Worm (Caenorhabditis elegans): Measurements from ENCODE around the gene far-1.

far-1 gene

DNA sequence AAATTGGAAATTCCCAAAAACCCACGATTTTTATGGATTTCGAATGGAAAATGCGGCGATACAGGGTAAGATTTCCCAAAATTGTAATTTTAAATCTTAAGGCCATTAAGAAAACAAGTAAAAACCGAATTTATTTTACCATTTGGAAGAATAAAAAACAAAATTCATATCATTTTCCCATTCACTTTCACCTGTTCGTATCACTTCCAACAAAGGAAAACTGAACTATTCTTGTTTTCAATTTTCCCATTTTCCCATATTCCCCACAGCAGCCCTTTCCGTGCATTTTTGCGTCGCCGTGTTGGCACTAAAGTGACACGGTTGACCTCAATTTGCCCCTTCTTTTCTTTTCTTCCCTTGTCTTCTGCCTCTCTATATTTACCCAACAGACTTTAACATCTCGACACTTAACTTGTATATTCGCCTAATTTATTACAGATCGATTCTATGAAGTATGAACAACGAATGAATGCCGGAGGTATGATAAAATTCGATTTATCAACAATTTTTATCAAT, 44.9 kb upstream of the far-1 start, which contains the start of gene sec-16A.1 (continued):
- no peak for TF ChIP-seq ama-1 (optimal IDR thresholded peaks at IDR 0.05)

DNA sequence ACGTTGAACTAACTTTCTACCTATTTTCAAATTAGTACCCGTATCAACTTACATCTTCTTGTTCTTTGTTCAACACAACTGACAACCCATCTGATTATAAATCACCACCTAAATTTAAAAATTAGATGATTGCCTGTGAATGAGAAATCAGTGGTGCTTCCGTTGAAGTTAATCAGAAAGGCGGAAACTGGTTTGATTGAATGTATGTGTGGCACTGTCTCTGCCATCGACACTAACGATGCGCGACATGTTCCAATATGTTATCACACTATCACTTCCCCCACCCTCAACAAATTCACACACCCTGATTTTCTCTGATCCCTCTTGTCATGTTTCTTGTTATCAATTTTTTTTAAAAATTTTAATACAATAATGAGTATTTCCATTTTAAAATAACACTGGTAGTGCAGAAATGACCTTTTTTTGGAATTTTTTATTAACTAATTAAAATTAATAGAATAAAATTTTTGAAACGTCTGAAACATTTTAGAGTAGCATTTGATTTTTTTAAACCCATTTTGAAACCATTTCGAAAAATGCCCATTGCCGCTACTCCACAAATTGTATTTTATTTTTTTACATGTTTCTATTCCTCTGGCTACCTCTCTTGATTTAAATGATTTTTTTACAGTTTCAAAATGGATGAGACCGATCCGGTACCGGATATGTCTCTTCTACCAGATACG, 38.1 kb upstream of the far-1 start, which contains the start of gene ced-11:
TSS of gene ced-11 (plus strand) at position 636 of the 686 bp plus-strand sequence.
- peak; percentile 49 for TF ChIP-seq tbx-2 (tag; optimal IDR thresholded peaks at IDR 0.05)
- peak; percentile 66 for TF ChIP-seq grh-1 (GFP tag; IDR thresholded peaks at IDR 0.05)
- TF ChIP-seq lin-35 (GFP tag; optimal IDR thresholded peaks at IDR 0.05): peak in 1 of 2 experiments; percentile 20
- peak; percentile 49 for TF ChIP-seq nhr-85 (tag)
- peak; percentile 90 for TF ChIP-seq pag-3 (tag; optimal IDR thresholded peaks at IDR 0.05; ENCODE audit: borderline replicate concordance, insufficient read depth)
- TF ChIP-seq unc-130 (tag; optimal IDR thresholded peaks at IDR 0.05): peak; percentile 37
- peak; percentile 71 for TF ChIP-seq lin-14 (GFP tag; optimal IDR thresholded peaks at IDR 0.05)
- TF ChIP-seq ceh-8 (GFP tag; optimal IDR thresholded peaks at IDR 0.05): no peak
- TF ChIP-seq jun-1 (tag; optimal IDR thresholded peaks at IDR 0.05): no peak
- TF ChIP-seq nhr-90 (tag; optimal IDR thresholded peaks at IDR 0.05; ENCODE audit: poor library complexity): peak; percentile 5
- TF ChIP-seq rnt-1 (tag; optimal IDR thresholded peaks at IDR 0.05): no peak
- no peak for TF ChIP-seq snpc-4 (tag; optimal IDR thresholded peaks at IDR 0.05)
- TF ChIP-seq blmp-1 (tag; optimal IDR thresholded peaks at IDR 0.05): peak; percentile 23
- peak in 5 of 6 experiments; percentile 25 to 81 (median 66) for TF ChIP-seq elt-3 (tag; optimal IDR thresholded peaks at IDR 0.05)
- no peak for TF ChIP-seq C04F5.9 (tag; optimal IDR thresholded peaks at IDR 0.05)

DNA sequence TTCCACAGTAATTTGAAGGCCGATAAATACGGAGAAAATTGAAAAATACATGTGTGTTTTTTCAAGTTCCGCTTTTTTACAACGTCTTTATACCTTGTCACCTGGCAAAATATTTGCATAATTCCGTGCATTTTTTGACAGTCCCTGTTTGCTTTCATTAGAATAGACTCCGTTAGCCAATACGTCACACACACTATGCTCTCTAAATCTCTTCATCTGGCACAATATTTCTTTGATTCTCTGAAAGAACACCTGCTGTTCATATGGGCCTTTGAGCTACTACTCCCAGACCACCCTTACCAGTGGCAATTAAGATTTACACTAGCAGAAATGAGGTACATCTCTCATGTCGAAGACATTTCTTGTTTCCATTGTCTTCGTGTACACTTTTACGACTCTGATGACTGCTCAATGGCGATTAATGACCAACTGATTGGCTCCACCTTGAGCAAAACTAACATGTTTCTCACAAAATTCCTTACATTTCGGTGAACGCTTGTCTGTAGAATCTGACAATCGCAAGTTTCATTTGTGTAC, 37.4 kb upstream of the far-1 start, which contains the start of gene grl-11:
TSS of gene grl-11 (minus strand) at position 51 of the 537 bp plus-strand sequence.
- TF ChIP-seq lir-3 (tag; optimal IDR thresholded peaks at IDR 0.05; ENCODE audit: poor library complexity) (no peak), rnt-1 (tag; optimal IDR thresholded peaks at IDR 0.05) (peak; percentile 36), fkh-4 (tag; optimal IDR thresholded peaks at IDR 0.05; ENCODE audit: borderline replicate concordance) (no peak), fos-1 (tag; optimal IDR thresholded peaks at IDR 0.05) (no peak), pax-3 (tag; optimal IDR thresholded peaks at IDR 0.05) (no peak), unc-130 (tag; optimal IDR thresholded peaks at IDR 0.05) (no peak)

DNA sequence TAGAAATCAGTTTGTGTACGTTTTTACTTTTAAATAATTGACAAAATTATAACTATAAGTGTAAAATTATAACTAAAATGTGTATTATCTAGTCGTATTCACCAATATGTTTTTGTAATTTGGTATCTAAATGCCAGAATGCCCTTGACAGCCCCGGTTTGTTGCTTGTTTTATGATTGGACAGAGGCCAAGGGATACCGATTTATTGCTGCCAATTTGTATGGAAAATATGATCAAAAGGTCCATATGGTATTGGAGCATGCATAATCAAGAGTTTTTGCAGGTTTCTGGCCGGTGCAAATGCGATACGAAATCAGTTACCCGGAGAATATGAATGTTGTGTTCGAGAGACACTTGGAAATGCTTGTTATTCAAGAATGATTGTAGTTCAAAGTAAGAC, 34.8 kb upstream of the far-1 start:
- TF ChIP-seq ces-1 (GFP tag; optimal IDR thresholded peaks at IDR 0.05) (no peak), irx-1 (tag; optimal IDR thresholded peaks at IDR 0.05) (no peak), unc-62 (GFP tag; optimal IDR thresholded peaks at IDR 0.05) (no peak), sox-4 (tag; optimal IDR thresholded peaks at IDR 0.05) (no peak), aha-1 (tag; optimal IDR thresholded peaks at IDR 0.05) (no peak), nhr-20 (tag; optimal IDR thresholded peaks at IDR 0.05) (no peak), nhr-19 (GFP tag; conservative IDR thresholded peaks at IDR 0.05) (no peak), nhr-28 (tag; optimal IDR thresholded peaks at IDR 0.05) (no peak), ceh-88 (GFP tag; IDR thresholded peaks at IDR 0.05) (no peak)

DNA sequence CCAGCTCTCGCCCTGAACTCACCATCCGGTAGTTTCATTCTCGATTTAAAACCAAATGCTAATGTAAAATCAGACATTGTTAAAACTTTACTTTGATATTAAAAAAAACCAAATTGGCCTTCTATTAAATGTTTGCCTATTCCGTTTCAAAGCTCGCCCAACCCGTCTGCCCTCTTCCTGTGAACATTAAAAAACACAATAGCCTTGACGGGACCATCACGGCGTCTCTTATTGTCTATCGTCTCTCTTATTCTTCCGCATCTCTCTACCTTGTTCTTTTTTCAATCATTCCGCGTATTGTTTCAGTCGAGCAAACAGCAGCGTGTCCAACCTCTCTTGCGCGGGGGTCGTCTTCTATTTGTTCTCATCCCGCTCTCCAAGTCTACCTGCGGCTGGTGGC, 33.7 kb upstream of the far-1 start, which contains the start of gene ZK512.1:
TSS of gene ZK512.1 (plus strand) at position 301 of the 400 bp plus-strand sequence.
- TF ChIP-seq efl-3 (GFP tag; optimal IDR thresholded peaks at IDR 0.05) (no peak), pag-3 (tag; optimal IDR thresholded peaks at IDR 0.05; ENCODE audit: borderline replicate concordance, insufficient read depth) (no peak), Y116A8C.19 (tag; optimal IDR thresholded peaks at IDR 0.05; ENCODE audit: borderline replicate concordance) (no peak), efl-1 (optimal IDR thresholded peaks at IDR 0.05) (no peak), efl-1 (GFP tag; optimal IDR thresholded peaks at IDR 0.05 in 1 of 2) (peak in 1 of 2 experiments; percentile 65), tlp-1 (tag; optimal IDR thresholded peaks at IDR 0.05) (no peak)
